Fruit fly (Drosophila melanogaster) whole organism, adult: ENCODE data around the gene TwdlR.

Experiments
- CG7101 ChIP-seq: fragments of 200-800 bp; sonication (Bioruptor generic); optimal IDR thresholded peaks from 2 replicates; lab custom pipeline; 2018; ENCODE audit warnings: missing biosample characterization, mild to moderate bottlenecking, missing genetic modification characterization, moderate library complexity
- kay ChIP-seq: fragments of 200-800 bp; sonication (Bioruptor generic); peaks from one replicate; lab custom pipeline; 2016; ENCODE audit warnings: missing biosample characterization, missing genetic modification characterization, borderline replicate concordance

DNA sequence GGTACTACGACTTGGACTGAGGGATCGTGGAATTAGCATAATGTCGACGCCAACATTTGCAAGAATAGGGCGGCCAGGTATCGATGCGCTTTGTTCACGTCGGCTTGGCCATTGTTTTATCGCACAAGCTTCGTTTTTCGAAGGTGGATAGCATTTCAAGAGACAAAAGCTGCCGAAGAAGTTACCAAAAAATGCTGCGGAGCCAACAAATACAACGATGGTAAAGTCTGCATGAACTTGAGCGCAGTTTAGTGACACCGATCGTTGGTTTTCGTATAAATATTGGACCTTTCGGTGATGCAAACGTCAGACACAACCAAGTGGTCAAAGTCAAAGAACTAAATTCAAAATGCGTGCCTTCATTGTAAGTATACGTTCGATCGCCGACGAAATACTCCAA lies 15.9 kb upstream of the TwdlR start, which contains the start of gene TwdlM:
- TF ChIP-seq kay: no peak
- no peak for TF ChIP-seq CG7101
